Fruit fly (Drosophila melanogaster): Measurements from ENCODE around the gene CG15025.
A peak's percentile ranks its signal among the peaks of the same experiment; 100 is the strongest.

Gene CG15025

DNA sequence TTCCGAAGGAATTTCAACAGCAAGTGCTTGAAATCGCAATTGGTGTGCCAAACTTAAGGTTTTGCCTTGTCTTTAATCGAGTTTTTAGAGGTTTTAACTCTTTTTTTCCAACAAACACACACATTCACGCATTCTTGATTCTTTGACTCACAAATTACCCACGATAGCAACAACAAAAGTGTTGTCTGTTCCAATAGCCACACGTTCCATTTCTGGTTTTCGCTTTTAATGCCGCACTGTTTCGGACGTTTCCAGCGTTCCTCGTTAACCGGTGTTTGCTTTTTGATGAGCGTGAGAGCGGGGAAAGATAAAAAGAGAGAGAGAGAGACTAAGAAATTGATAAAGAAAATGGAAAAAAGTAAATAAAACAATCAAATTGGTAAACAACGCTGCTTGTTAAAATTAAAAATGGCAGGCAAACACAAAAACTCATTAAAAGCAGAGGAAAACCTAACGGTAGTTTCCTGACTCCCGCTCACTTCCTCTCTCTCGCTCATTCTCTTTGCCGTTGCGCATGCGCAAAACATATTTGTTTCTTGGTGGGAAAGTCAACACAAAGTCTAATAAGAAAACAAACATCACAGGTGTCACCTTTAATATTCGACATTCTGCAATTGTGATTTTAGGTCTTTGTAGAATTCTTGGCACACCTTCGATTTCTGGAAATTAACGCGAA is 26.9 kb downstream of the CG15025 start (continued):
- no peak for TF ChIP-seq D (optimal IDR thresholded peaks at IDR 0.05)
- TF ChIP-seq D (GFP tag; optimal IDR thresholded peaks at IDR 0.05) = peak; percentile 80
- peak; percentile 64 for TF ChIP-seq bcd (GFP tag; optimal IDR thresholded peaks at IDR 0.05)
- peak; percentile 45 for TF ChIP-seq CG2116 (GFP tag; optimal IDR thresholded peaks at IDR 0.05)
- TF ChIP-seq D19B (GFP tag; optimal IDR thresholded peaks at IDR 0.05) = peak; percentile 25
- peak; percentile 83 for TF ChIP-seq CG3407 (GFP tag; optimal IDR thresholded peaks at IDR 0.05)
- TF ChIP-seq CG10431 (GFP tag; optimal IDR thresholded peaks at IDR 0.05) = peak; percentile 80
- TF ChIP-seq CG1529 (GFP tag; optimal IDR thresholded peaks at IDR 0.05) = peak; percentile 76
- TF ChIP-seq NK7.1 (GFP tag; optimal IDR thresholded peaks at IDR 0.05) = peak; percentile 53
- no peak for TF ChIP-seq CG17612 (GFP tag; IDR thresholded peaks at IDR 0.05)
- TF ChIP-seq nmo (GFP tag; optimal IDR thresholded peaks at IDR 0.05) = no peak
- TF ChIP-seq ash1 (GFP tag; optimal IDR thresholded peaks at IDR 0.05) = no peak
- TF ChIP-seq ci (GFP tag; IDR thresholded peaks at IDR 0.05) = peak; percentile 90
- TF ChIP-seq CG11723 (GFP tag; optimal IDR thresholded peaks at IDR 0.05) = peak; percentile 57
- TF ChIP-seq fd3F (GFP tag; optimal IDR thresholded peaks at IDR 0.05) = no peak
- peak; percentile 77 for TF ChIP-seq lab (GFP tag; optimal IDR thresholded peaks at IDR 0.05)
- TF ChIP-seq Opbp (GFP tag; IDR thresholded peaks at IDR 0.05; ENCODE audit: partially characterized antibody) = no peak
- TF ChIP-seq sim (GFP tag; IDR thresholded peaks at IDR 0.05) = no peak
- TF ChIP-seq Jarid2 (GFP tag; optimal IDR thresholded peaks at IDR 0.05) = no peak
- TF ChIP-seq CG12659 (GFP tag; optimal IDR thresholded peaks at IDR 0.05) = peak; percentile 67
- TF ChIP-seq CG3065 (GFP tag; optimal IDR thresholded peaks at IDR 0.05) = no peak
- TF ChIP-seq CG9932 (GFP tag; IDR thresholded peaks at IDR 0.05) = no peak
- TF ChIP-seq br (optimal IDR thresholded peaks at IDR 0.05) = no peak
- no peak for TF ChIP-seq cas (GFP tag; IDR thresholded peaks at IDR 0.05)
- TF ChIP-seq CG13624 (GFP tag; optimal IDR thresholded peaks at IDR 0.05) = peak; percentile 14
- no peak for TF ChIP-seq CG6272 (GFP tag; IDR thresholded peaks at IDR 0.05)
- TF ChIP-seq Dfd (GFP tag; optimal IDR thresholded peaks at IDR 0.05) = no peak
- TF ChIP-seq CG10267 (tag; optimal IDR thresholded peaks at IDR 0.05) = peak; percentile 42
- no peak for TF ChIP-seq Deaf1 (tag; optimal IDR thresholded peaks at IDR 0.05)
- peak; percentile 73 for TF ChIP-seq CG14710 (tag; optimal IDR thresholded peaks at IDR 0.05)
- no peak for TF ChIP-seq sima (GFP tag; optimal IDR thresholded peaks at IDR 0.05)
- TF ChIP-seq CG10959 (GFP tag; IDR thresholded peaks at IDR 0.05) = no peak
- peak; percentile 60 for TF ChIP-seq CG7271 (tag; optimal IDR thresholded peaks at IDR 0.05)
- TF ChIP-seq CG6854 (GFP tag; optimal IDR thresholded peaks at IDR 0.05) = peak; percentile 64
- TF ChIP-seq CG11695 (GFP tag; IDR thresholded peaks at IDR 0.05) = no peak
- TF ChIP-seq BEAF-32 (GFP tag; optimal IDR thresholded peaks at IDR 0.05) = no peak
- peak; percentile 55 for TF ChIP-seq CG11504 (tag; optimal IDR thresholded peaks at IDR 0.05)
- TF ChIP-seq peb (GFP tag; IDR thresholded peaks at IDR 0.05) = no peak
- no peak for TF ChIP-seq Taf1 (GFP tag; IDR thresholded peaks at IDR 0.05)
- TF ChIP-seq NFAT (GFP tag; IDR thresholded peaks at IDR 0.05) = no peak
- no peak for TF ChIP-seq CG8478 (optimal IDR thresholded peaks at IDR 0.05)
- TF ChIP-seq CG12155 (GFP tag; optimal IDR thresholded peaks at IDR 0.05) = no peak
- TF ChIP-seq sqz (GFP tag; optimal IDR thresholded peaks at IDR 0.05) = peak; percentile 63
- TF ChIP-seq Xbp1 (GFP tag; optimal IDR thresholded peaks at IDR 0.05) = peak; percentile 13
- TF ChIP-seq CG9876 (GFP tag; optimal IDR thresholded peaks at IDR 0.05) = peak; percentile 17
- TF ChIP-seq sc (optimal IDR thresholded peaks at IDR 0.05) = no peak
- peak; percentile 77 for TF ChIP-seq sc (GFP tag; optimal IDR thresholded peaks at IDR 0.05)
- TF ChIP-seq Trl (optimal IDR thresholded peaks at IDR 0.05) = peak; percentile 77 to 83
- TF ChIP-seq Trl (GFP tag; optimal IDR thresholded peaks at IDR 0.05) = peak; percentile 68
- no peak for TF ChIP-seq Ada2b (GFP tag; IDR thresholded peaks at IDR 0.05)
- TF ChIP-seq Ptx1 (GFP tag; IDR thresholded peaks at IDR 0.05) = no peak
- no peak for TF ChIP-seq CG7963 (GFP tag; IDR thresholded peaks at IDR 0.05; ENCODE audit: partially characterized antibody)

Data from whole organism, embryonic.